Worm (Caenorhabditis elegans): ENCODE measurements around the gene R05G9.3.

Gene R05G9.3

ce11 chrII:6486344-6486743 is 15.0 kb downstream of the R05G9.3 start:
- TF ChIP-seq ceh-39 (tag; optimal IDR thresholded peaks at IDR 0.05) (no peak), tbx-8 (GFP tag; optimal IDR thresholded peaks at IDR 0.05) (no peak), ces-1 (GFP tag; optimal IDR thresholded peaks at IDR 0.05) (no peak), lin-13 (tag; optimal IDR thresholded peaks at IDR 0.05) (no peak), unc-120 (tag; optimal IDR thresholded peaks at IDR 0.05; ENCODE audit: poor library complexity, severe bottlenecking) (peak; percentile 22), ceh-43 (GFP tag; optimal IDR thresholded peaks at IDR 0.05) (no peak), nhr-76 (tag; optimal IDR thresholded peaks at IDR 0.05) (no peak), mab-5 (tag; optimal IDR thresholded peaks at IDR 0.05) (peak; percentile 64), unc-62 (GFP tag; optimal IDR thresholded peaks at IDR 0.05) (peak; percentile 25), hlh-1 (tag; optimal IDR thresholded peaks at IDR 0.05) (peak; percentile 68), nhr-12 (tag; optimal IDR thresholded peaks at IDR 0.05) (no peak)

- TF ChIP-seq ceh-39 (tag; optimal IDR thresholded peaks at IDR 0.05) = no peak
- no peak for TF ChIP-seq ces-1 (GFP tag; optimal IDR thresholded peaks at IDR 0.05)
- no peak for TF ChIP-seq flh-1 (GFP tag; optimal IDR thresholded peaks at IDR 0.05)
- no peak for TF ChIP-seq ceh-43 (GFP tag; optimal IDR thresholded peaks at IDR 0.05)
Observed at ce11 chrII:6484876-6485526, 16.3 kb downstream of the R05G9.3 start, which contains the start of the genes lido-16 and plpp-1.2. Gene lido-16, minus strand, starts transcription at chrII:6484976. Gene plpp-1.2, plus strand, starts transcription at chrII:6485476.

- TF ChIP-seq unc-62 (GFP tag; optimal IDR thresholded peaks at IDR 0.05) = peak; percentile 75
- TF ChIP-seq M03D4.4 (tag; optimal IDR thresholded peaks at IDR 0.05) = no peak
Observed at ce11 chrII:6482762-6483161, 18.6 kb downstream of the R05G9.3 start.

- no peak for TF ChIP-seq elt-3 (tag; optimal IDR thresholded peaks at IDR 0.05)
- no peak for TF ChIP-seq zip-8 (tag; optimal IDR thresholded peaks at IDR 0.05)
- TF ChIP-seq mls-2 (tag; optimal IDR thresholded peaks at IDR 0.05) = no peak
- TF ChIP-seq snpc-4 (tag; optimal IDR thresholded peaks at IDR 0.05) = no peak
- TF ChIP-seq ham-2 (GFP tag; optimal IDR thresholded peaks at IDR 0.05) = no peak
- peak; percentile 73 for TF ChIP-seq unc-62 (GFP tag; optimal IDR thresholded peaks at IDR 0.05)
- no peak for TF ChIP-seq lin-32 (GFP tag; optimal IDR thresholded peaks at IDR 0.05)
- no peak for TF ChIP-seq blmp-1 (tag; optimal IDR thresholded peaks at IDR 0.05)
- TF ChIP-seq unc-39 (tag; optimal IDR thresholded peaks at IDR 0.05) = no peak
- TF ChIP-seq ztf-11 (tag; optimal IDR thresholded peaks at IDR 0.05) = no peak
- no peak for TF ChIP-seq sptf-1 (tag; optimal IDR thresholded peaks at IDR 0.05)
- TF ChIP-seq unc-120 (tag; optimal IDR thresholded peaks at IDR 0.05; ENCODE audit: poor library complexity, severe bottlenecking) = peak; percentile 42
Observed at ce11 chrII:6482102-6482501, 19.2 kb downstream of the R05G9.3 start, which contains the start of gene del-10. Gene del-10, minus strand, starts transcription at chrII:6482125.

- TF ChIP-seq ztf-11 (tag; optimal IDR thresholded peaks at IDR 0.05) (no peak), sem-2 (GFP tag; optimal IDR thresholded peaks at IDR 0.05) (no peak), bed-3 (GFP tag; optimal IDR thresholded peaks at IDR 0.05) (no peak), snpc-4 (tag; optimal IDR thresholded peaks at IDR 0.05) (no peak), unc-39 (tag; optimal IDR thresholded peaks at IDR 0.05) (no peak), unc-120 (tag; optimal IDR thresholded peaks at IDR 0.05; ENCODE audit: poor library complexity, severe bottlenecking) (no peak), nhr-12 (tag; optimal IDR thresholded peaks at IDR 0.05) (no peak), ham-2 (GFP tag; optimal IDR thresholded peaks at IDR 0.05) (no peak), M03D4.4 (tag; optimal IDR thresholded peaks at IDR 0.05) (no peak), ceh-39 (tag; optimal IDR thresholded peaks at IDR 0.05) (no peak), mab-5 (tag; optimal IDR thresholded peaks at IDR 0.05) (no peak), hlh-1 (tag; optimal IDR thresholded peaks at IDR 0.05) (no peak)
Observed at ce11 chrII:6476655-6477054, 24.7 kb downstream of the R05G9.3 start, which contains the start of gene T28D9.4. Gene T28D9.4, plus strand, starts transcription at chrII:6476955.

ce11 chrII:6475180-6475737 is 26.1 kb downstream of the R05G9.3 start, which contains the start of gene T28D9.16:
Gene T28D9.16, plus strand, starts transcription at chrII:6475687.
- TF ChIP-seq drap-1 (GFP tag; optimal IDR thresholded peaks at IDR 0.05) (no peak), zip-8 (tag; optimal IDR thresholded peaks at IDR 0.05) (no peak), sptf-1 (tag; optimal IDR thresholded peaks at IDR 0.05) (no peak), unc-39 (tag; optimal IDR thresholded peaks at IDR 0.05) (no peak)
